ENCODE assay signal across 1 fruit fly cellular context in genomic region chr3L:14784949-14785408, dm6.
TF ChIP-seq lines count a peak whose summit lies in the region.

No protein-coding gene starts in this region.

TF ChIP-seq in whole organism, embryonic, 481 proteins besides CTCF, POLR2A, EP300 and RAD21 (continued from another document):
- no peak for TF ChIP-seq Scr (GFP tag; IDR thresholded peaks at IDR 0.05; lab: Robert Waterston, UW; ENCODE audit: partially characterized antibody)
- TF ChIP-seq CG7928 (GFP tag; optimal IDR thresholded peaks at IDR 0.05; lab: Kevin White, UChicago), result peak; percentile 78
- peak; percentile 96 for TF ChIP-seq CG34376 (GFP tag; optimal IDR thresholded peaks at IDR 0.05; lab: Kevin White, UChicago)
- TF ChIP-seq CG9727 (GFP tag; optimal IDR thresholded peaks at IDR 0.05; lab: Kevin White, UChicago), result peak; percentile 99
- peak; percentile 91 for TF ChIP-seq CG3838 (GFP tag; optimal IDR thresholded peaks at IDR 0.05; lab: Kevin White, UChicago)
- peak; percentile 93 for TF ChIP-seq shn (GFP tag; optimal IDR thresholded peaks at IDR 0.05; lab: Kevin White, UChicago)
- TF ChIP-seq CG30020 (tag; optimal IDR thresholded peaks at IDR 0.05; lab: Kevin White, UChicago), result peak; percentile 88
- TF ChIP-seq Dref (GFP tag; IDR thresholded peaks at IDR 0.05; lab: Robert Waterston, UW), result no peak
- peak; percentile 82 for TF ChIP-seq CG11247 (GFP tag; IDR thresholded peaks at IDR 0.05; lab: Robert Waterston, UW)
- peak; percentile 16 for TF ChIP-seq yki (optimal IDR thresholded peaks at IDR 0.05; lab: Kevin White, UChicago)
- TF ChIP-seq pho (GFP tag; optimal IDR thresholded peaks at IDR 0.05; lab: Kevin White, UChicago), result peak; percentile 94
- no peak for TF ChIP-seq CG14860 (GFP tag; IDR thresholded peaks at IDR 0.05; lab: Robert Waterston, UW; ENCODE audit: partially characterized antibody)
- TF ChIP-seq Gug (GFP tag; IDR thresholded peaks at IDR 0.05; lab: Robert Waterston, UW), result peak; percentile 75
- peak; percentile 92 for TF ChIP-seq disco-r (GFP tag; optimal IDR thresholded peaks at IDR 0.05; lab: Kevin White, UChicago)
- TF ChIP-seq crol (GFP tag; IDR thresholded peaks at IDR 0.05; lab: Robert Waterston, UW), result peak; percentile 30; the same call in 1 of the 2 replicates
- peak; percentile 96 for TF ChIP-seq az2 (GFP tag; optimal IDR thresholded peaks at IDR 0.05; lab: Kevin White, UChicago)
- no peak for TF ChIP-seq Trl (optimal IDR thresholded peaks at IDR 0.05; lab: Kevin White, UChicago)
- TF ChIP-seq Trl (GFP tag; optimal IDR thresholded peaks at IDR 0.05; lab: Kevin White, UChicago), result peak; percentile 88
- peak; percentile 64 for TF ChIP-seq TFAM (GFP tag; optimal IDR thresholded peaks at IDR 0.05; lab: Kevin White, UChicago)
- TF ChIP-seq CG9215 (GFP tag; IDR thresholded peaks at IDR 0.05; lab: Robert Waterston, UW), result peak; percentile 89
- TF ChIP-seq CG14667 (GFP tag; IDR thresholded peaks at IDR 0.05; lab: Robert Waterston, UW), result peak; percentile 79
- peak; percentile 96 for TF ChIP-seq CG17568 (GFP tag; optimal IDR thresholded peaks at IDR 0.05; lab: Kevin White, UChicago)
- peak; percentile 99 for TF ChIP-seq CG7839 (tag; optimal IDR thresholded peaks at IDR 0.05; lab: Kevin White, UChicago)
- peak; percentile 89 for TF ChIP-seq chm (GFP tag; IDR thresholded peaks at IDR 0.05; lab: Robert Waterston, UW)
- TF ChIP-seq zf30C (GFP tag; optimal IDR thresholded peaks at IDR 0.05; lab: Kevin White, UChicago), result no peak
- TF ChIP-seq CG6654 (GFP tag; optimal IDR thresholded peaks at IDR 0.05; lab: Kevin White, UChicago), result peak; percentile 91
- TF ChIP-seq ro (GFP tag; IDR thresholded peaks at IDR 0.05; lab: Robert Waterston, UW), result peak; percentile 75
- peak; percentile 90 for TF ChIP-seq CG17328 (GFP tag; IDR thresholded peaks at IDR 0.05; lab: Robert Waterston, UW)
- peak; percentile 82 for TF ChIP-seq CG15073 (GFP tag; optimal IDR thresholded peaks at IDR 0.05; lab: Kevin White, UChicago)
- peak; percentile 17 for TF ChIP-seq lbe (GFP tag; optimal IDR thresholded peaks at IDR 0.05; lab: Kevin White, UChicago)
- TF ChIP-seq br (optimal IDR thresholded peaks at IDR 0.05; lab: Kevin White, UChicago), result no peak
- TF ChIP-seq CG7963 (GFP tag; IDR thresholded peaks at IDR 0.05; lab: Robert Waterston, UW; ENCODE audit: partially characterized antibody), result no peak
- TF ChIP-seq abd-A (tag; optimal IDR thresholded peaks at IDR 0.05; lab: Kevin White, UChicago), result peak; percentile 80
- no peak for TF ChIP-seq Opbp (GFP tag; IDR thresholded peaks at IDR 0.05; lab: Robert Waterston, UW; ENCODE audit: partially characterized antibody)
- TF ChIP-seq CG2712 (tag; optimal IDR thresholded peaks at IDR 0.05; lab: Kevin White, UChicago), result peak; percentile 99
- peak; percentile 96 for TF ChIP-seq CG2202 (tag; optimal IDR thresholded peaks at IDR 0.05; lab: Kevin White, UChicago)
- peak; percentile 98 for TF ChIP-seq CG10543 (GFP tag; optimal IDR thresholded peaks at IDR 0.05; lab: Kevin White, UChicago)
- peak; percentile 35; the same call in 1 of the 2 replicates for TF ChIP-seq CG4360 (GFP tag; IDR thresholded peaks at IDR 0.05; lab: Robert Waterston, UW)
- TF ChIP-seq HLH3B (GFP tag; IDR thresholded peaks at IDR 0.05; lab: Robert Waterston, UW), result peak; percentile 88
